ENCODE assay signal across 1 fruit fly cellular context in the genomic region with DNA sequence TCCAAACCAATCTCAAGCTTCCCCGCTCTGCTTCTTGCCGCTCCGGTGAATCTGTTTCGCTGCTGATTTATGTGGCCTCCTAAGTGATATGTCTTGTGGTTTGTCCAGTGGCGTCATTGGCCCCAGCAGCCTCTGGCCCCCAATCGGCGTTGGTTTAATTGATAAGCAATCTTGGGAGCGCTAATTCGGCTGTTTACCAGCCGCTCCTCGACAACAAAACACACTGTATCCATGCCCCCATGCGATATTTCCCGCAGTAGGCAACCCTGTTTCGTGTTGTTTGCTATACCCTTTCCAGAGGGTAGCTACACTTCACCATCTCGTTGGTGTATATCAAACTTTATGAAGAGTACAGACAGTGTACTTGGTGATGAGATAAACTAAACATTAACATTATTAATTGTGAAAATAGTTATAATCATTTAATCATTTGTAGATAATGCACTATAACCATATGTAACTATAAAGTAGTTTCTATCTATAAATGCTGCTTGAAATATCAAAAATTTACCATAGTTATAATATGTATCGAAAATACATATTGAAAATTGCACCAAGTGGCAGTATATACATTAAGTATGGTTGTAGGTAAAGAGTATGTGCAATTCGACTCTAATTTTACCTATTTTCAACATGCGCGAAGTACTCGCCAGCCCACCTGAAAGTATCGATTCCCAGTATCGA.
TF ChIP-seq lines count a peak whose summit lies in the region.

A gene (minus strand): TSS at position 229 of the 684 bp plus-strand sequence.

TF ChIP-seq in whole organism, embryonic, 481 proteins besides CTCF, POLR2A, EP300 and RAD21 (continued from another document and continues in another):
- peak; percentile 71 for TF ChIP-seq Fer2 (tag; optimal IDR thresholded peaks at IDR 0.05; lab: Kevin White, UChicago)
- TF ChIP-seq Opbp (GFP tag; IDR thresholded peaks at IDR 0.05; lab: Robert Waterston, UW; ENCODE audit: partially characterized antibody) = 0 out of 3 replicates have a peak, but pooled peaks have one; percentile 24
- TF ChIP-seq aop (GFP tag; IDR thresholded peaks at IDR 0.05; lab: Robert Waterston, UW) = no peak
- peak; percentile 81 for TF ChIP-seq CG9817 (tag; optimal IDR thresholded peaks at IDR 0.05; lab: Kevin White, UChicago)
- TF ChIP-seq CG4424 (GFP tag; optimal IDR thresholded peaks at IDR 0.05; lab: Kevin White, UChicago) = peak; percentile 81
- peak; percentile 86 for TF ChIP-seq CG3847 (GFP tag; IDR thresholded peaks at IDR 0.05; lab: Robert Waterston, UW)
- peak; percentile 84 for TF ChIP-seq CG1233 (GFP tag; optimal IDR thresholded peaks at IDR 0.05; lab: Kevin White, UChicago)
- peak; percentile 79 for TF ChIP-seq fd3F (GFP tag; optimal IDR thresholded peaks at IDR 0.05; lab: Kevin White, UChicago)
- peak; percentile 65 for TF ChIP-seq scrt (GFP tag; optimal IDR thresholded peaks at IDR 0.05; lab: Kevin White, UChicago)
- TF ChIP-seq CG16815 (GFP tag; optimal IDR thresholded peaks at IDR 0.05; lab: Kevin White, UChicago) = peak; percentile 78
- TF ChIP-seq CG3838 (GFP tag; optimal IDR thresholded peaks at IDR 0.05; lab: Kevin White, UChicago) = peak; percentile 63
- TF ChIP-seq Ets97D (GFP tag; optimal IDR thresholded peaks at IDR 0.05; lab: Kevin White, UChicago) = peak; percentile 39
- TF ChIP-seq Bdp1 (GFP tag; optimal IDR thresholded peaks at IDR 0.05; lab: Kevin White, UChicago) = peak; percentile 62
- peak; percentile 82 for TF ChIP-seq cwo (GFP tag; optimal IDR thresholded peaks at IDR 0.05; lab: Kevin White, UChicago)
- TF ChIP-seq Fer1 (GFP tag; optimal IDR thresholded peaks at IDR 0.05; lab: Kevin White, UChicago) = peak; percentile 84
- peak; percentile 82 for TF ChIP-seq CG1602 (GFP tag; optimal IDR thresholded peaks at IDR 0.05; lab: Kevin White, UChicago)
- 0 out of 3 replicates have a peak, but pooled peaks have one; percentile 57 for TF ChIP-seq gce (GFP tag; IDR thresholded peaks at IDR 0.05; lab: Robert Waterston, UW)
- peak; percentile 84 for TF ChIP-seq pho (GFP tag; optimal IDR thresholded peaks at IDR 0.05; lab: Kevin White, UChicago)
- no peak for TF ChIP-seq hth (optimal IDR thresholded peaks at IDR 0.05; lab: Kevin White, UChicago)
- peak; percentile 89 for TF ChIP-seq CG12769 (tag; optimal IDR thresholded peaks at IDR 0.05; lab: Kevin White, UChicago)
- TF ChIP-seq CG9727 (GFP tag; optimal IDR thresholded peaks at IDR 0.05; lab: Kevin White, UChicago) = peak; percentile 87
- TF ChIP-seq CG4282 (GFP tag; optimal IDR thresholded peaks at IDR 0.05; lab: Kevin White, UChicago) = no peak
- peak; percentile 69 for TF ChIP-seq CG2875 (GFP tag; optimal IDR thresholded peaks at IDR 0.05; lab: Kevin White, UChicago)
- peak; percentile 83 for TF ChIP-seq lab (GFP tag; optimal IDR thresholded peaks at IDR 0.05; lab: Kevin White, UChicago)
- TF ChIP-seq CG11085 (GFP tag; IDR thresholded peaks at IDR 0.05; lab: Robert Waterston, UW) = no peak
- TF ChIP-seq croc (GFP tag; conservative IDR thresholded peaks at IDR 0.05; lab: Robert Waterston, UW) = peak; percentile 50; the same call in 2 of the 3 replicates
- peak; percentile 87 for TF ChIP-seq Ssrp (tag; optimal IDR thresholded peaks at IDR 0.05; lab: Kevin White, UChicago)
- TF ChIP-seq seq (GFP tag; IDR thresholded peaks at IDR 0.05; lab: Robert Waterston, UW) = peak; percentile 66
- peak; percentile 58 for TF ChIP-seq CG12071 (GFP tag; optimal IDR thresholded peaks at IDR 0.05; lab: Kevin White, UChicago)
- TF ChIP-seq Gug (GFP tag; IDR thresholded peaks at IDR 0.05; lab: Robert Waterston, UW) = peak; percentile 76
- 0 out of 3 replicates have a peak, but pooled peaks have one; percentile 29 for TF ChIP-seq CG11560 (tag; IDR thresholded peaks at IDR 0.05; lab: Robert Waterston, UW)
- TF ChIP-seq CG18262 (tag; optimal IDR thresholded peaks at IDR 0.05; lab: Kevin White, UChicago) = peak; percentile 92
- TF ChIP-seq CG18476 (GFP tag; optimal IDR thresholded peaks at IDR 0.05; lab: Kevin White, UChicago) = peak; percentile 83
- TF ChIP-seq Pdp1 (GFP tag; optimal IDR thresholded peaks at IDR 0.05; lab: Kevin White, UChicago) = peak in 1 of 2 experiments; percentile 74
- TF ChIP-seq emc (GFP tag; optimal IDR thresholded peaks at IDR 0.05; lab: Kevin White, UChicago) = peak; percentile 63
- TF ChIP-seq CG17361 (GFP tag; IDR thresholded peaks at IDR 0.05; lab: Robert Waterston, UW) = peak; percentile 97
- peak; percentile 20; the same call in 1 of the 2 replicates for TF ChIP-seq sens-2 (GFP tag; IDR thresholded peaks at IDR 0.05; lab: Robert Waterston, UW)
- peak; percentile 46; the same call in 1 of the 2 replicates for TF ChIP-seq CG32772 (GFP tag; IDR thresholded peaks at IDR 0.05; lab: Robert Waterston, UW)
- no peak for TF ChIP-seq en (GFP tag; optimal IDR thresholded peaks at IDR 0.05; lab: Kevin White, UChicago)
- TF ChIP-seq abd-A (tag; optimal IDR thresholded peaks at IDR 0.05; lab: Kevin White, UChicago) = no peak
- TF ChIP-seq kah (GFP tag; optimal IDR thresholded peaks at IDR 0.05; lab: Kevin White, UChicago) = no peak
- TF ChIP-seq twi (tag; optimal IDR thresholded peaks at IDR 0.05; lab: Kevin White, UChicago) = peak; percentile 76
- peak; percentile 76 for TF ChIP-seq Blimp-1 (GFP tag; optimal IDR thresholded peaks at IDR 0.05; lab: Kevin White, UChicago)
- peak; percentile 93 for TF ChIP-seq row (GFP tag; IDR thresholded peaks at IDR 0.05; lab: Robert Waterston, UW)
- no peak for TF ChIP-seq lov (optimal IDR thresholded peaks at IDR 0.05; lab: Kevin White, UChicago)
- TF ChIP-seq lov (GFP tag; IDR thresholded peaks at IDR 0.05; lab: Robert Waterston, UW) = no peak
- TF ChIP-seq slbo (GFP tag; IDR thresholded peaks at IDR 0.05; lab: Robert Waterston, UW) = peak; percentile 86
- peak; percentile 61 for TF ChIP-seq bab2 (GFP tag; optimal IDR thresholded peaks at IDR 0.05; lab: Kevin White, UChicago)
- peak; percentile 71 for TF ChIP-seq Aef1 (GFP tag; IDR thresholded peaks at IDR 0.05; lab: Robert Waterston, UW)
- TF ChIP-seq otp (GFP tag; IDR thresholded peaks at IDR 0.05; lab: Robert Waterston, UW) = peak; percentile 39; the same call in 1 of the 3 replicates
- TF ChIP-seq CG15073 (GFP tag; optimal IDR thresholded peaks at IDR 0.05; lab: Kevin White, UChicago) = no peak
- peak; percentile 75 for TF ChIP-seq cato (GFP tag; optimal IDR thresholded peaks at IDR 0.05; lab: Kevin White, UChicago; ENCODE audit: borderline replicate concordance)
- peak; percentile 55 for TF ChIP-seq CG7987 (GFP tag; optimal IDR thresholded peaks at IDR 0.05; lab: Kevin White, UChicago)
- no peak for TF ChIP-seq CG7745 (tag; optimal IDR thresholded peaks at IDR 0.05; lab: Kevin White, UChicago)
- peak; percentile 52 for TF ChIP-seq sna (GFP tag; IDR thresholded peaks at IDR 0.05; lab: Robert Waterston, UW; ENCODE audit: partially characterized antibody)
- peak; percentile 64 for TF ChIP-seq CG7372 (GFP tag; IDR thresholded peaks at IDR 0.05; lab: Robert Waterston, UW)
- peak; percentile 74 for TF ChIP-seq Awh (GFP tag; IDR thresholded peaks at IDR 0.05; lab: Robert Waterston, UW)
- TF ChIP-seq CG7357 (GFP tag; IDR thresholded peaks at IDR 0.05; lab: Robert Waterston, UW) = peak; percentile 68; the same call in 2 of the 3 replicates
- peak; percentile 78 for TF ChIP-seq CG12299 (tag; optimal IDR thresholded peaks at IDR 0.05; lab: Kevin White, UChicago)
- TF ChIP-seq sc (optimal IDR thresholded peaks at IDR 0.05; lab: Kevin White, UChicago) = no peak
- TF ChIP-seq sc (GFP tag; optimal IDR thresholded peaks at IDR 0.05; lab: Kevin White, UChicago) = peak; percentile 63
- peak; percentile 64 for TF ChIP-seq CG9609 (GFP tag; optimal IDR thresholded peaks at IDR 0.05; lab: Kevin White, UChicago)
- peak; percentile 62 for TF ChIP-seq CG8281 (tag; optimal IDR thresholded peaks at IDR 0.05; lab: Kevin White, UChicago)
- peak; percentile 17 for TF ChIP-seq pb (GFP tag; optimal IDR thresholded peaks at IDR 0.05; lab: Kevin White, UChicago)
- TF ChIP-seq CG8388 (GFP tag; optimal IDR thresholded peaks at IDR 0.05; lab: Kevin White, UChicago) = peak; percentile 84
- TF ChIP-seq so (GFP tag; IDR thresholded peaks at IDR 0.05; lab: Robert Waterston, UW) = peak; percentile 83; the same call in 2 of the 3 replicates
- TF ChIP-seq al (GFP tag; IDR thresholded peaks at IDR 0.05; lab: Robert Waterston, UW) = peak; percentile 62
- TF ChIP-seq amos (GFP tag; IDR thresholded peaks at IDR 0.05; lab: Robert Waterston, UW; ENCODE audit: partially characterized antibody) = peak; percentile 62; the same call in 1 of the 2 replicates
- peak; percentile 78 for TF ChIP-seq BtbVII (GFP tag; optimal IDR thresholded peaks at IDR 0.05; lab: Kevin White, UChicago)
- peak; percentile 67 for TF ChIP-seq Mad (GFP tag; optimal IDR thresholded peaks at IDR 0.05; lab: Kevin White, UChicago)
- TF ChIP-seq CG12659 (GFP tag; optimal IDR thresholded peaks at IDR 0.05; lab: Kevin White, UChicago) = peak; percentile 89
- peak; percentile 66 for TF ChIP-seq run (tag; optimal IDR thresholded peaks at IDR 0.05; lab: Kevin White, UChicago)
- TF ChIP-seq ems (GFP tag; optimal IDR thresholded peaks at IDR 0.05; lab: Kevin White, UChicago) = peak; percentile 68
- no peak for TF ChIP-seq p53 (GFP tag; optimal IDR thresholded peaks at IDR 0.05; lab: Kevin White, UChicago)
- TF ChIP-seq dm (GFP tag; optimal IDR thresholded peaks at IDR 0.05; lab: Kevin White, UChicago) = peak; percentile 73
- TF ChIP-seq nerfin-1 (tag; optimal IDR thresholded peaks at IDR 0.05; lab: Kevin White, UChicago) = peak; percentile 81
- no peak for TF ChIP-seq cad (GFP tag; optimal IDR thresholded peaks at IDR 0.05; lab: Kevin White, UChicago)
- peak; percentile 81 for TF ChIP-seq Asciz (GFP tag; optimal IDR thresholded peaks at IDR 0.05; lab: Kevin White, UChicago)
- peak; percentile 90 for TF ChIP-seq CG7556 (GFP tag; optimal IDR thresholded peaks at IDR 0.05; lab: Kevin White, UChicago)
- TF ChIP-seq CG33213 (GFP tag; optimal IDR thresholded peaks at IDR 0.05; lab: Kevin White, UChicago) = peak; percentile 59
- peak; percentile 51; the same call in 1 of the 2 replicates for TF ChIP-seq Ada2b (GFP tag; IDR thresholded peaks at IDR 0.05; lab: Robert Waterston, UW)
- TF ChIP-seq CG12155 (GFP tag; optimal IDR thresholded peaks at IDR 0.05; lab: Kevin White, UChicago) = peak; percentile 76
- peak; percentile 58; the same call in 2 of the 3 replicates for TF ChIP-seq zen2 (GFP tag; IDR thresholded peaks at IDR 0.05; lab: Robert Waterston, UW; ENCODE audit: partially characterized antibody)
- TF ChIP-seq eyg (GFP tag; optimal IDR thresholded peaks at IDR 0.05; lab: Kevin White, UChicago) = no peak
- peak; percentile 35 for TF ChIP-seq CG12744 (GFP tag; optimal IDR thresholded peaks at IDR 0.05; lab: Kevin White, UChicago)
- TF ChIP-seq dpn (GFP tag; optimal IDR thresholded peaks at IDR 0.05; lab: Kevin White, UChicago) = peak; percentile 73 to 92
- no peak for TF ChIP-seq Rx (GFP tag; IDR thresholded peaks at IDR 0.05; lab: Robert Waterston, UW)
- peak; percentile 67 for TF ChIP-seq CG2202 (tag; optimal IDR thresholded peaks at IDR 0.05; lab: Kevin White, UChicago)
- TF ChIP-seq CG17802 (tag; optimal IDR thresholded peaks at IDR 0.05; lab: Kevin White, UChicago) = peak; percentile 25
- no peak for TF ChIP-seq bigmax (GFP tag; optimal IDR thresholded peaks at IDR 0.05; lab: Kevin White, UChicago)
- peak; percentile 76 for TF ChIP-seq nom (GFP tag; optimal IDR thresholded peaks at IDR 0.05; lab: Kevin White, UChicago)
- TF ChIP-seq Dp (GFP tag; optimal IDR thresholded peaks at IDR 0.05; lab: Kevin White, UChicago) = no peak
- peak; percentile 58 for TF ChIP-seq CG18011 (GFP tag; optimal IDR thresholded peaks at IDR 0.05; lab: Kevin White, UChicago)
- no peak for TF ChIP-seq tio (GFP tag; optimal IDR thresholded peaks at IDR 0.05; lab: Kevin White, UChicago)
- TF ChIP-seq CG12236 (GFP tag; optimal IDR thresholded peaks at IDR 0.05; lab: Kevin White, UChicago) = no peak
- peak; percentile 90 for TF ChIP-seq CG9437 (GFP tag; optimal IDR thresholded peaks at IDR 0.05; lab: Kevin White, UChicago)
- TF ChIP-seq btn (GFP tag; optimal IDR thresholded peaks at IDR 0.05; lab: Kevin White, UChicago) = no peak
- peak; percentile 22; the same call in 1 of the 2 replicates for TF ChIP-seq toy (GFP tag; IDR thresholded peaks at IDR 0.05; lab: Robert Waterston, UW)
- peak; percentile 59 for TF ChIP-seq mirr (GFP tag; optimal IDR thresholded peaks at IDR 0.05; lab: Kevin White, UChicago)
- peak; percentile 66 for TF ChIP-seq wor (GFP tag; IDR thresholded peaks at IDR 0.05; lab: Robert Waterston, UW)
- TF ChIP-seq br (optimal IDR thresholded peaks at IDR 0.05; lab: Kevin White, UChicago) = no peak
- TF ChIP-seq CG4854 (GFP tag; optimal IDR thresholded peaks at IDR 0.05; lab: Kevin White, UChicago) = peak; percentile 51
- TF ChIP-seq ken (GFP tag; IDR thresholded peaks at IDR 0.05; lab: Robert Waterston, UW) = peak; percentile 60; the same call in 1 of the 3 replicates
- TF ChIP-seq Dfd (GFP tag; optimal IDR thresholded peaks at IDR 0.05; lab: Kevin White, UChicago) = no peak
- TF ChIP-seq ind (GFP tag; optimal IDR thresholded peaks at IDR 0.05; lab: Kevin White, UChicago) = peak; percentile 88
- TF ChIP-seq CG15514 (GFP tag; optimal IDR thresholded peaks at IDR 0.05; lab: Kevin White, UChicago) = peak; percentile 46
- TF ChIP-seq CG12104 (GFP tag; optimal IDR thresholded peaks at IDR 0.05; lab: Kevin White, UChicago) = peak; percentile 82
- peak; percentile 77 for TF ChIP-seq esg (GFP tag; conservative IDR thresholded peaks at IDR 0.05; lab: Robert Waterston, UW)
- TF ChIP-seq ab (GFP tag; optimal IDR thresholded peaks at IDR 0.05; lab: Kevin White, UChicago) = peak; percentile 31
- no peak for TF ChIP-seq disco-r (GFP tag; optimal IDR thresholded peaks at IDR 0.05; lab: Kevin White, UChicago)
- peak; percentile 76; the same call in 1 of the 2 replicates for TF ChIP-seq CG32767 (GFP tag; IDR thresholded peaks at IDR 0.05; lab: Robert Waterston, UW)
- TF ChIP-seq lilli (GFP tag; optimal IDR thresholded peaks at IDR 0.05; lab: Kevin White, UChicago) = peak; percentile 84
- TF ChIP-seq CG8089 (GFP tag; optimal IDR thresholded peaks at IDR 0.05; lab: Kevin White, UChicago) = peak; percentile 46
- TF ChIP-seq pum (GFP tag; optimal IDR thresholded peaks at IDR 0.05; lab: Kevin White, UChicago) = peak; percentile 64
- TF ChIP-seq CG10654 (GFP tag; optimal IDR thresholded peaks at IDR 0.05; lab: Kevin White, UChicago) = peak; percentile 70
- peak; percentile 76 for TF ChIP-seq CG15601 (tag; optimal IDR thresholded peaks at IDR 0.05; lab: Kevin White, UChicago)
- TF ChIP-seq zfh2 (GFP tag; optimal IDR thresholded peaks at IDR 0.05; lab: Kevin White, UChicago) = peak; percentile 81
- peak; percentile 64 for TF ChIP-seq CG10462 (GFP tag; optimal IDR thresholded peaks at IDR 0.05; lab: Kevin White, UChicago)
- peak; percentile 57; the same call in 1 of the 2 replicates for TF ChIP-seq HLH3B (GFP tag; IDR thresholded peaks at IDR 0.05; lab: Robert Waterston, UW)
- peak; percentile 82 for TF ChIP-seq Rfx (GFP tag; IDR thresholded peaks at IDR 0.05; lab: Robert Waterston, UW)
